Worm (Caenorhabditis elegans) whole organism, early embryonic: ENCODE results near the gene ceh-86.

ENCODE experiments used
- B0310.2 ChIP-seq: sonication (generic microtip); optimal IDR thresholded peaks from 2 replicates; lab custom pipeline; 2016; ENCODE audit warnings: mild to moderate bottlenecking, missing genetic modification characterization, missing compliant biosample characterization
- F13C5.2 ChIP-seq: sonication (generic microtip); optimal IDR thresholded peaks from 2 replicates; lab custom pipeline; 2017; ENCODE audit warnings: mild to moderate bottlenecking, missing genetic modification characterization, inconsistent platforms, missing compliant biosample characterization
- aly-1 ChIP-seq: sonication (generic microtip); optimal IDR thresholded peaks from 2 replicates; lab custom pipeline; 2016; ENCODE audit warnings: missing genetic modification characterization, missing compliant biosample characterization
- ama-1 ChIP-seq: fragments of 150-350 bp; optimal IDR thresholded peaks from 2 replicates; lab custom pipeline; 2014
- ceh-13 ChIP-seq: fragments of 200-800 bp; sonication (Bioruptor generic); optimal IDR thresholded peaks from 2 replicates; lab custom pipeline; 2018; ENCODE audit warnings: mild to moderate bottlenecking, missing genetic modification characterization, missing compliant biosample characterization
- ceh-36 ChIP-seq: sonication (generic microtip); optimal IDR thresholded peaks from 2 replicates; lab custom pipeline; 2016; ENCODE audit warnings: missing genetic modification characterization, inconsistent platforms, missing compliant biosample characterization
- ets-7 ChIP-seq: sonication (generic microtip); optimal IDR thresholded peaks from 2 replicates; lab custom pipeline; 2016; ENCODE audit warnings: missing genotype, missing genetic modification characterization, missing compliant biosample characterization
- flt-1 ChIP-seq: fragments of 200-800 bp; sonication (Bioruptor generic); IDR thresholded peaks from 2 replicates; pipeline ENCODE4 v1.3.6; 2022; ENCODE audit warnings: missing genetic modification characterization, missing compliant biosample characterization
- hmbx-1 ChIP-seq: sonication (generic microtip); optimal IDR thresholded peaks from 2 replicates; lab custom pipeline; 2016; ENCODE audit warnings: mild to moderate bottlenecking, missing genetic modification characterization, missing compliant biosample characterization
- hmg-4 ChIP-seq: fragments of 200-800 bp; sonication (Bioruptor generic); optimal IDR thresholded peaks from 2 replicates; lab custom pipeline; 2018; ENCODE audit warnings: mild to moderate bottlenecking, missing genetic modification characterization, missing compliant biosample characterization
- hnd-1 ChIP-seq: sonication (generic microtip); optimal IDR thresholded peaks from 2 replicates; lab custom pipeline; 2016; ENCODE audit warnings: missing genetic modification characterization, missing compliant biosample characterization
- pes-1 ChIP-seq: fragments of 200-800 bp; sonication (Bioruptor generic); IDR thresholded peaks from 2 replicates; pipeline ENCODE4 v1.3.6; 2022; ENCODE audit warnings: missing genetic modification reagents, missing genetic modification characterization, missing compliant biosample characterization
- scrt-1 ChIP-seq: fragments of 200-800 bp; sonication (Bioruptor generic); IDR thresholded peaks from 2 replicates; pipeline ENCODE4 v1.3.6; 2022; ENCODE audit warnings: missing genetic modification characterization, missing compliant biosample characterization
- sea-1 ChIP-seq: fragments of 200-800 bp; sonication (Bioruptor generic); conservative IDR thresholded peaks from 2 replicates; pipeline ENCODE4 v1.3.6; 2022; ENCODE audit warnings: missing genetic modification characterization, missing compliant biosample characterization
- tbx-11 ChIP-seq: fragments of 200-800 bp; sonication (Bioruptor generic); IDR thresholded peaks from 2 replicates; pipeline ENCODE4 v1.3.6; 2022; ENCODE audit warnings: missing genetic modification characterization, missing compliant biosample characterization
- tbx-37 ChIP-seq: fragments of 200-800 bp; sonication (Bioruptor generic); conservative IDR thresholded peaks from 2 replicates; pipeline ENCODE4 v1.3.6; 2022; ENCODE audit warnings: missing genetic modification reagents, missing genetic modification characterization, missing compliant biosample characterization
- tra-4 ChIP-seq: sonication (generic microtip); optimal IDR thresholded peaks from 2 replicates; lab custom pipeline; 2017; ENCODE audit warnings: missing genetic modification characterization, missing compliant biosample characterization

The ceh-86 gene

ce11 chrII:2431972-2432371 is at the start of gene ceh-86:
Gene ceh-86 (minus strand): TSS chrII:2432072.
- no peak for TF ChIP-seq aly-1 (tag; lab: Kevin White, UChicago)
- no peak for TF ChIP-seq scrt-1
- no peak for TF ChIP-seq ceh-36 (tag; lab: Kevin White, UChicago)
- no peak for TF ChIP-seq tra-4 (tag; lab: Kevin White, UChicago)
- no peak for TF ChIP-seq hnd-1
- TF ChIP-seq flt-1 (GFP tag; lab: Robert Waterston, UW), result no peak
- TF ChIP-seq ceh-13, result no peak
- no peak for TF ChIP-seq pes-1
- no peak for TF ChIP-seq hmbx-1 (tag; lab: Kevin White, UChicago)

- TF ChIP-seq ceh-36 (tag; lab: Kevin White, UChicago) (no peak), hmbx-1 (tag; lab: Kevin White, UChicago) (no peak), ets-7 (tag; lab: Kevin White, UChicago) (no peak), hnd-1 (no peak), pes-1 (no peak), tbx-11 (GFP tag; lab: Robert Waterston, UW) (no peak), B0310.2 (tag; lab: Kevin White, UChicago) (no peak), ama-1 (lab: Kevin White, UChicago) (no peak), scrt-1 (no peak), tra-4 (tag; lab: Kevin White, UChicago) (no peak), F13C5.2 (tag; lab: Kevin White, UChicago) (no peak), tbx-37 (GFP tag; lab: Robert Waterston, UW) (no peak), aly-1 (tag; lab: Kevin White, UChicago) (no peak), flt-1 (GFP tag; lab: Robert Waterston, UW) (no peak), ceh-13 (no peak)
These were observed 49.7 kb upstream of the ceh-86 start, which contains the start of gene F53G2.2 for ce11 chrII:2481621-2482020. Gene F53G2.2 (plus strand): TSS chrII:2481921.

- TF ChIP-seq hmg-4 (GFP tag; lab: Kevin White, UChicago) (no peak), ceh-13 (no peak), F13C5.2 (tag; lab: Kevin White, UChicago) (no peak), flt-1 (GFP tag; lab: Robert Waterston, UW) (no peak), pes-1 (no peak), tra-4 (tag; lab: Kevin White, UChicago) (no peak), ama-1 (lab: Kevin White, UChicago) (no peak), hmbx-1 (tag; lab: Kevin White, UChicago) (no peak), aly-1 (tag; lab: Kevin White, UChicago) (no peak), tbx-11 (GFP tag; lab: Robert Waterston, UW) (no peak), scrt-1 (no peak), tbx-37 (GFP tag; lab: Robert Waterston, UW) (no peak), ets-7 (tag; lab: Kevin White, UChicago) (no peak), B0310.2 (tag; lab: Kevin White, UChicago) (no peak), sea-1 (GFP tag; lab: Robert Waterston, UW) (no peak), ceh-36 (tag; lab: Kevin White, UChicago) (no peak), hnd-1 (no peak)
These were observed 48.2 kb upstream of the ceh-86 start, which contains the start of gene F53G2.3 for ce11 chrII:2480099-2480498. Gene F53G2.3 (plus strand): TSS chrII:2480399.

ce11 chrII:2479047-2479446 is 47.2 kb upstream of the ceh-86 start, which contains the start of gene F53G2.12:
Gene F53G2.12 (minus strand): TSS chrII:2479090.
- TF ChIP-seq ceh-13, result no peak
- TF ChIP-seq B0310.2 (tag; lab: Kevin White, UChicago), result no peak
- TF ChIP-seq F13C5.2 (tag; lab: Kevin White, UChicago), result no peak
- no peak for TF ChIP-seq flt-1 (GFP tag; lab: Robert Waterston, UW)
- no peak for TF ChIP-seq sea-1 (GFP tag; lab: Robert Waterston, UW)
- TF ChIP-seq hmg-4 (GFP tag; lab: Kevin White, UChicago), result no peak
- no peak for TF ChIP-seq ets-7 (tag; lab: Kevin White, UChicago)
- TF ChIP-seq hnd-1, result no peak
- TF ChIP-seq aly-1 (tag; lab: Kevin White, UChicago), result no peak
- no peak for TF ChIP-seq tbx-37 (GFP tag; lab: Robert Waterston, UW)
- TF ChIP-seq ama-1 (lab: Kevin White, UChicago), result no peak
- TF ChIP-seq pes-1, result no peak
- no peak for TF ChIP-seq scrt-1
- TF ChIP-seq hmbx-1 (tag; lab: Kevin White, UChicago), result no peak

- TF ChIP-seq tbx-11 (GFP tag; lab: Robert Waterston, UW) (no peak), ceh-13 (no peak), F13C5.2 (tag; lab: Kevin White, UChicago) (no peak), tbx-37 (GFP tag; lab: Robert Waterston, UW) (no peak), hmbx-1 (tag; lab: Kevin White, UChicago) (no peak), aly-1 (tag; lab: Kevin White, UChicago) (no peak), hnd-1 (no peak), ceh-36 (tag; lab: Kevin White, UChicago) (no peak), hmg-4 (GFP tag; lab: Kevin White, UChicago) (no peak), scrt-1 (no peak), flt-1 (GFP tag; lab: Robert Waterston, UW) (no peak), tra-4 (tag; lab: Kevin White, UChicago) (no peak), ets-7 (tag; lab: Kevin White, UChicago) (no peak), pes-1 (no peak), ama-1 (lab: Kevin White, UChicago) (no peak), B0310.2 (tag; lab: Kevin White, UChicago) (no peak), sea-1 (GFP tag; lab: Robert Waterston, UW) (no peak)
These were observed 46.7 kb upstream of the ceh-86 start, which contains the start of gene mnat-1 for ce11 chrII:2478543-2478942. Gene mnat-1 (minus strand): TSS chrII:2478643.

ce11 chrII:2473270-2473669 is 41.4 kb upstream of the ceh-86 start, which contains the start of gene tsr-1:
Gene tsr-1 (minus strand): TSS chrII:2473370.
- no peak for TF ChIP-seq hmg-4 (GFP tag; lab: Kevin White, UChicago)
- TF ChIP-seq pes-1, result no peak
- no peak for TF ChIP-seq tbx-37 (GFP tag; lab: Robert Waterston, UW)
- no peak for TF ChIP-seq flt-1 (GFP tag; lab: Robert Waterston, UW)
- no peak for TF ChIP-seq sea-1 (GFP tag; lab: Robert Waterston, UW)
- TF ChIP-seq tbx-11 (GFP tag; lab: Robert Waterston, UW), result no peak
- TF ChIP-seq tra-4 (tag; lab: Kevin White, UChicago), result no peak
- no peak for TF ChIP-seq aly-1 (tag; lab: Kevin White, UChicago)
- TF ChIP-seq F13C5.2 (tag; lab: Kevin White, UChicago), result no peak
- TF ChIP-seq ets-7 (tag; lab: Kevin White, UChicago), result no peak
- TF ChIP-seq ceh-13, result no peak
- no peak for TF ChIP-seq hnd-1
- no peak for TF ChIP-seq scrt-1
- TF ChIP-seq ceh-36 (tag; lab: Kevin White, UChicago), result no peak
- TF ChIP-seq ama-1 (lab: Kevin White, UChicago), result no peak
- no peak for TF ChIP-seq hmbx-1 (tag; lab: Kevin White, UChicago)
- TF ChIP-seq B0310.2 (tag; lab: Kevin White, UChicago), result no peak
